Fruit fly (Drosophila melanogaster): Measurements from ENCODE around the gene heca.

- TF ChIP-seq CTCF (optimal IDR thresholded peaks at IDR 0.05) (no peak), CG8478 (optimal IDR thresholded peaks at IDR 0.05) (no peak)
Observed at dm6 chr3R:30360653-30361052, 82.9 kb downstream of the heca start.

All from S2 (cell line).